Worm (Caenorhabditis elegans) whole organism, L4/young adult: Measurements from ENCODE around the gene dhhc-13.

Source experiments
- dao-5 ChIP-seq: sonication (generic microtip); optimal IDR thresholded peaks from 2 replicates; lab custom pipeline; 2016; ENCODE audit warnings: missing genotype, missing genetic modification characterization, moderate library complexity, missing compliant biosample characterization
- him-1 ChIP-seq: sonication (generic microtip); optimal IDR thresholded peaks from 2 replicates; lab custom pipeline; 2016; ENCODE audit warnings: missing genotype, missing genetic modification reagents, missing genetic modification characterization, missing compliant biosample characterization

DNA sequence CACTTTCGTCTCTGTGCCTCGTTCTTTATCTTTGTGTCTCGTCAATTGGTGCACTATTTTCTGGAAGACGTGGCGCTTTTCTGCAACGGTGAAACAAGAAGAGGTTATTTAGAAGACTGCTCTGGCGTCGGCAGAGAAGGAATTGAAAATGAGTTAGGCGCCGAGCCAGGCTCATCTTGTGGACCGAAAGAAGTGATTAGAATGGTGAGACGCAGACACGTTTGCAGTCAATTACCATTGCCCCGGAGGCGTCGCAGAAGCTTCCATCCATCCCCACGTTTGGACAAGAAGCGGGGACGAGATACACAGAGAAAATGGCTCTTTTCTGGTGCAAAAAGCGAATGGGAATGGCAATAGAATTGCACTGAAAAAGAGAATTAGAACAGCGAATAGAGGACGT is 42.8 kb downstream of the dhhc-13 start:
- TF ChIP-seq him-1 (tag; lab: Kevin White, UChicago) (peak; percentile 66), dao-5 (no peak)
